Worm (Caenorhabditis elegans): Measurements from ENCODE around the gene sec-24.1.

ce11 chrIV:11571374-11571839 is 5.4 kb upstream of the sec-24.1 start:
- TF ChIP-seq him-1 (tag; optimal IDR thresholded peaks at IDR 0.05) = no peak
- no peak for TF ChIP-seq dao-5 (tag; optimal IDR thresholded peaks at IDR 0.05)
- no peak for TF ChIP-seq W03F9.2 (tag; optimal IDR thresholded peaks at IDR 0.05)
